Fruit fly (Drosophila melanogaster): ENCODE data around the gene CG43091.

Gene CG43091

DNA sequence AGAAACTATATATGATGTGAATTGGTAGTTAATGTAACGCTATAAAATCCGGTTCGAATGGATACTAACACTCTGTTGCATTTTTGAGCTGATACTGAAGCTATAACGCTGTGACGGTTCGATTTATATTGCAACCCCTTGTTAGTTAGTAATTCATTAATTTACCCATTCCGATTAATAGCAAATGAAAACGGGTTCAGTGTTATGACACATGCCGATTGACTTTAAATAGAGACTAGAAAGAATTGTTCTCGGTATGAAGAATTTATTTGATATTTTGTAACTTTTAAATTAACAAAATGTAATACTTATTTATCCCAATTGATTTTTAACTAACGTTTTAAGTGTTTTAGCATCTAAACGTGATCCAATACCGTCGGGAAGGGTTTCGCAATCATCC is at the start of gene CG43091:
CG43091 (minus strand) TSS at position 101 of the 400 bp plus-strand sequence.
- peak; percentile 83 for TF ChIP-seq kay (GFP tag; ENCODE audit: borderline replicate concordance)
- no peak for TF ChIP-seq CG33017 (tag; optimal IDR thresholded peaks at IDR 0.05)
- no peak for TF ChIP-seq toe (GFP tag; optimal IDR thresholded peaks at IDR 0.05)
- TF ChIP-seq CG7045 (GFP tag; optimal IDR thresholded peaks at IDR 0.05), result no peak
- no peak for TF ChIP-seq Crg-1 (GFP tag; optimal IDR thresholded peaks at IDR 0.05)

DNA sequence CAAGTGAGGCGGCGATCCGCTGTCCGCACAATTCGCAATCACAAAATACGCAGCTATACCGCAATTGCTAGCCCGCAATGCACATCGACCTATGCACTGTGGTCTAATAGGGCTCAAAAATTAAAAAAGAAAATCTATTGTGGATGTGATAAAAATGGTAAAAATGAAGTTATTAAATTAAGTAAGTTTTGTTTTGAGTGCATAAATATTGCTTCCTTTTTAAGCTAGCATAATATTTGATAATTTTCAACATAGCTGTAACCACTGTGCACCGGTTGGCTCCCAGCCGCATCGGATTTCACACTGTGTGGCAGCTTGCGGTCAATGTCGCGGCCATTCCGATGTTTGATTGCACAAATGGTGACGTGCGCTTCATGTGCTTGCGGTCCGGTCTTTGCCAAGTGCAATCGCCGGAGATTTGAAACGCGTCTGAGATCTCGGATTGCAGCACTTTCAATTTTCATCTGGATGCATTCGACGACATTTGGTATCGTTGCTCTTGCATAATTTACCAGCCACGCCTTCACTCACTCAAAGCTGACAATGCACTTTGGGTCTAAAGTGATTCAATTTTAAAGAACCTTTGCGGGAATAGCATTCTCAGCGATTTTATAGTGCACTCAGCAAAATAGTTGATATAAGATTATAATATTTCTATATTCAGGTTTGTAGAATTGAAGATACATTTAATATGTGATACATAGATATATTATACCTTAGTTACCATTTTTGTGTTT is 48.1 kb upstream of the CG43091 start:
- TF ChIP-seq CG5204 (GFP tag; optimal IDR thresholded peaks at IDR 0.05), result no peak
- TF ChIP-seq tj (GFP tag; optimal IDR thresholded peaks at IDR 0.05), result peak; percentile 96
- no peak for TF ChIP-seq Crg-1 (GFP tag; optimal IDR thresholded peaks at IDR 0.05)
- peak; percentile 41 for TF ChIP-seq Hr96 (GFP tag; optimal IDR thresholded peaks at IDR 0.05)
- TF ChIP-seq Mnt (GFP tag; optimal IDR thresholded peaks at IDR 0.05), result no peak
- no peak for TF ChIP-seq toe (GFP tag; optimal IDR thresholded peaks at IDR 0.05)
- no peak for TF ChIP-seq Clk (GFP tag; optimal IDR thresholded peaks at IDR 0.05)
- peak; percentile 32 for TF ChIP-seq pad (GFP tag; optimal IDR thresholded peaks at IDR 0.05)
- TF ChIP-seq kay (GFP tag; ENCODE audit: borderline replicate concordance), result no peak
- peak; percentile 93 for TF ChIP-seq bab1 (GFP tag; optimal IDR thresholded peaks at IDR 0.05)
- TF ChIP-seq CG1620 (GFP tag; optimal IDR thresholded peaks at IDR 0.05), result peak; percentile 33
- TF ChIP-seq cnc (optimal IDR thresholded peaks at IDR 0.05), result no peak
- no peak for TF ChIP-seq CG12768 (GFP tag; optimal IDR thresholded peaks at IDR 0.05)
- peak; percentile 66 for TF ChIP-seq CG7101 (tag; optimal IDR thresholded peaks at IDR 0.05)
- peak; percentile 73 for TF ChIP-seq CG14711 (tag; optimal IDR thresholded peaks at IDR 0.05)
- TF ChIP-seq CG11617 (GFP tag; optimal IDR thresholded peaks at IDR 0.05), result peak; percentile 30
- no peak for TF ChIP-seq CG33017 (tag; optimal IDR thresholded peaks at IDR 0.05)
- no peak for TF ChIP-seq ovo (GFP tag; optimal IDR thresholded peaks at IDR 0.05)
- no peak for TF ChIP-seq CG7045 (GFP tag; optimal IDR thresholded peaks at IDR 0.05)
- TF ChIP-seq cic (GFP tag; optimal IDR thresholded peaks at IDR 0.05), result no peak

DNA sequence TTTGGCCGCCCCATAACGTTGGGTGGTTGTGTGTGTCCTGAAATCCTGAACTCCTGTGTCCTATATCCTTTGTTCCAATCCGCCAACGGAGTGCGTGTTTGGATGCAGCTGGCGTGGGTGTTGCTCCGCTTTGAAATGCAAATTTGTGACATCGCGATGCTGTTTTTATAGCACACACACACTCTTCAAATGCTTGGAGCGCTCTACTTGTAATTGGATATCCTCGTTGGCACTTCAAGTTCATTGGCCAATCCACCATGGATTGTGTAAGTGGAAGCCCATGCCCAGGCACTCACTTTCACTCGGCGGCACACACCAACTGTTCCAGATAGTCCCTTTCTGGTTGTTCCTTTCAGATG is 47.5 kb upstream of the CG43091 start, which contains the start of gene CG13840:
CG13840 (minus strand) TSS at position 101 of the 359 bp plus-strand sequence.
- no peak for TF ChIP-seq Clk (GFP tag; optimal IDR thresholded peaks at IDR 0.05)

DNA sequence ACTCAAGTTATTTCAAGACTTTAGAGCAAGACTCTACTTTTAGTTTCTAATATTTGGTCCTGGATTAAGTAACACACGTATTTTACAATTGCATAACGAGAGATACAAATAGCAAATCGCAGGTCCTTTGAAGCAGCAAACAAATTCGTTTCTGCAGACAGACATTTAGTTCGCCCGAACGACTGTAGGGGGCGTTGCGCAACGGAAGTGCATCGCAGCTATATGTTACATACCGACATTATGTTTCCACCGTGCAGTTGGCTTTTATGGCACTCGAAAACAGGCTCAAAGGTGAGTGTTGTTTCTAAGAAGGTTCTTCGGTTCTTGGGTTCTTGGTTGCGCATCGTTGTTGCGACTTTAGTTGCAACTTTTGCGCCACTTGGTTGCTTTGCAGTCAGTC is 41.7 kb upstream of the CG43091 start:
- TF ChIP-seq CG14711 (tag; optimal IDR thresholded peaks at IDR 0.05), result no peak
- TF ChIP-seq bab1 (GFP tag; optimal IDR thresholded peaks at IDR 0.05), result no peak

DNA sequence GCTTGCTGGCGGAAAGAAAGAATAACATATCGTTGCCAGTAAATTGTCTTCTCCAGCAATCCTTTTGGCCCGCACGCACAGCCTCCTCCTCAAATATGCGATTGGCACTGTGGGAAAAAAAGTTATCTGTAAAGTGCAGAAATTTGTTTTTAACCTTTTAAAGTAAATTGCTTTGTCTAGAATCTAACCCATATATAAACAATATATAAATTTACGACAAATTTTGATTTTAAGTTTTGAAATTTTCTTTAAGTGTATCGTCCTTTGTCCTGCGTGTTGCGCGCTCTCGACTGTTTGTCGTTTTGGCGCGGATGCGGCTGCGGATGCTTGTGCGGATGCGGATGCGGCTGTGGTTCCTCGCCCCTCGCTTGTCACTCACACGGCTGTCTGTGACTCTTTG is 38.6 kb upstream of the CG43091 start:
- TF ChIP-seq CG12768 (GFP tag; optimal IDR thresholded peaks at IDR 0.05) (no peak), cic (GFP tag; optimal IDR thresholded peaks at IDR 0.05) (no peak), CG11617 (GFP tag; optimal IDR thresholded peaks at IDR 0.05) (no peak), CG1620 (GFP tag; optimal IDR thresholded peaks at IDR 0.05) (no peak), bab1 (GFP tag; optimal IDR thresholded peaks at IDR 0.05) (no peak), Mnt (GFP tag; optimal IDR thresholded peaks at IDR 0.05) (no peak), CG33017 (tag; optimal IDR thresholded peaks at IDR 0.05) (no peak), Clk (GFP tag; optimal IDR thresholded peaks at IDR 0.05) (no peak), CG5204 (GFP tag; optimal IDR thresholded peaks at IDR 0.05) (no peak), kay (GFP tag; ENCODE audit: borderline replicate concordance) (no peak), tj (GFP tag; optimal IDR thresholded peaks at IDR 0.05) (no peak), Hr96 (GFP tag; optimal IDR thresholded peaks at IDR 0.05) (no peak), Crg-1 (GFP tag; optimal IDR thresholded peaks at IDR 0.05) (no peak), ovo (GFP tag; optimal IDR thresholded peaks at IDR 0.05) (no peak), CG7101 (tag; optimal IDR thresholded peaks at IDR 0.05) (no peak)

DNA sequence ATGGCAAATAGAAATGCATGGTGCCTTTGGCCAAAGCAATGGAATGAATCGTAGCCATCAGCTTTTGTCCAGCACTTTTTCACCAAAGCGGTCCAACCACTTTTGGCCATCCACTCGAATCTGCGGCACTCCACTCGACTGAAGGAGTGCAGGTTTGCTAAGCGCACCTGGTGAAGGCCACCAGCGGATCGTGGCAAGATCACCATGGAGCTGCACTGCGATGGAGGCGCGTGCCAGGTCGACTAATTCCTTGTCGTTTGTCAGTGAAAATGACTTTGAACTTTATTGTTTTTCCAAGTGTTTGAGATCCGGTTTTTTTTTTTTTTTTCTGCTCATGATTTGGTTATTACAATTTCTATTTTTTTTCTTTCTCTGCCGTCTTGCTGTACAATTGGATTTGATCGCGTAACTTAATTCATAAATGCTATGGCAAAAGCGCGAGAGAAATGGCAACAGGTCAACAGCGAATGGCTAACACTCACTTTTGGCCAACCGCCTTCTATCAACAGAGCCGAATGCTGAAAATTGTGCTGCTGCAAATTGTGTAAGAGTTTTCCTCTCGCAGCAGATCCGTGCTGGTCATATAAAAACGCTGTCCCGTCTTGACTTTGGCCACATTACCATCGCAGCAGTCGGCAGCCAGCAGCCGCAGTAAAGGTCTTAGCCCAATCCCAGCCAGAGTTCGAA is 35.3 kb upstream of the CG43091 start, which contains the start of gene CG7031:
CG7031 (plus strand) TSS at position 637 of the 687 bp plus-strand sequence.
- TF ChIP-seq CG11617 (GFP tag; optimal IDR thresholded peaks at IDR 0.05) (no peak), toe (GFP tag; optimal IDR thresholded peaks at IDR 0.05) (no peak), CG14711 (tag; optimal IDR thresholded peaks at IDR 0.05) (no peak)

DNA sequence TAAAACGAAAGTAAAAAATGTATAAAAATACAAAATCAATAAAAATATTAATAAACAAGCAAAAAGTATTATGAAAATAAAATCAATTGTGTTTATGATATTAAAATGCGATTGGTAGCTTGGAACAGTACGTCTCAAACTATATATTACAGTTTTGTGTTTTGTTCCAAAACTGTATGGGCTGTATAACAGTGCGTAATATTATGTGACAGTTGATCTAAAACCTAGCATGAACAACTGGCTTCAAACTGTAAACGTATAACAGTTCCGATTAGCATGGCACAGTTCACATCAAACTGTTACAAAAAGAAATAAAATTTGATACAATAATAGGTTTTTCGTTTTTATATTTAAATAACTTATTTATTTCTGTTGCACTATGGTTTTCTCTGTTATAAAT is 25.4 kb upstream of the CG43091 start:
- TF ChIP-seq CG33017 (tag; optimal IDR thresholded peaks at IDR 0.05) (no peak), toe (GFP tag; optimal IDR thresholded peaks at IDR 0.05) (no peak), CG5204 (GFP tag; optimal IDR thresholded peaks at IDR 0.05) (no peak), Mnt (GFP tag; optimal IDR thresholded peaks at IDR 0.05) (no peak), bab1 (GFP tag; optimal IDR thresholded peaks at IDR 0.05) (no peak), Crg-1 (GFP tag; optimal IDR thresholded peaks at IDR 0.05) (no peak), tj (GFP tag; optimal IDR thresholded peaks at IDR 0.05) (no peak), CG7101 (tag; optimal IDR thresholded peaks at IDR 0.05) (no peak), CG7045 (GFP tag; optimal IDR thresholded peaks at IDR 0.05) (no peak), CG14711 (tag; optimal IDR thresholded peaks at IDR 0.05) (no peak), ovo (GFP tag; optimal IDR thresholded peaks at IDR 0.05) (no peak), Hr96 (GFP tag; optimal IDR thresholded peaks at IDR 0.05) (no peak), Clk (GFP tag; optimal IDR thresholded peaks at IDR 0.05) (no peak), CG12768 (GFP tag; optimal IDR thresholded peaks at IDR 0.05) (no peak), CG11617 (GFP tag; optimal IDR thresholded peaks at IDR 0.05) (no peak), cic (GFP tag; optimal IDR thresholded peaks at IDR 0.05) (no peak)
